Worm (Caenorhabditis elegans): Measurements from ENCODE around the gene Y56A3A.16.

ce11 chrIII:11949276-11949879 lies 35.3 kb upstream of the Y56A3A.16 start:
- no peak for TF ChIP-seq lin-39 (tag; optimal IDR thresholded peaks at IDR 0.05)
- no peak for TF ChIP-seq blmp-1 (tag; optimal IDR thresholded peaks at IDR 0.05; ENCODE audit: insufficient read depth)
